Fruit fly (Drosophila melanogaster) whole organism, adult: Measurements from ENCODE around the gene MSBP.

ENCODE experiments used
- CG11617 ChIP-seq: fragments of 200-800 bp; sonication (Bioruptor generic); optimal IDR thresholded peaks from 2 replicates; lab custom pipeline; 2017; ENCODE audit warnings: mild to moderate bottlenecking, missing biosample characterization, missing genetic modification reagents, missing genetic modification characterization
- CG1620 ChIP-seq: fragments of 200-800 bp; sonication (Bioruptor generic); optimal IDR thresholded peaks from 2 replicates; lab custom pipeline; 2016; ENCODE audit warnings: missing biosample characterization, missing genetic modification characterization
- CG7045 ChIP-seq: fragments of 200-800 bp; sonication (Bioruptor generic); optimal IDR thresholded peaks from 2 replicates; lab custom pipeline; 2017; ENCODE audit warnings: missing biosample characterization, mild to moderate bottlenecking, missing genetic modification characterization
- CG7101 ChIP-seq: fragments of 200-800 bp; sonication (Bioruptor generic); optimal IDR thresholded peaks from 2 replicates; lab custom pipeline; 2018; ENCODE audit warnings: missing biosample characterization, mild to moderate bottlenecking, missing genetic modification characterization, moderate library complexity
- Crg-1 ChIP-seq: fragments of 200-800 bp; sonication (Bioruptor generic); optimal IDR thresholded peaks from 2 replicates; lab custom pipeline; 2016; ENCODE audit warnings: missing biosample characterization, missing genetic modification characterization
- pad ChIP-seq: fragments of 200-800 bp; sonication (Bioruptor generic); optimal IDR thresholded peaks from 3 replicates; lab custom pipeline; 2017; ENCODE audit warnings: missing biosample characterization, missing genetic modification characterization, mild to moderate bottlenecking, moderate library complexity, missing genetic modification reagents
- toe ChIP-seq: fragments of 200-800 bp; sonication (Bioruptor generic); optimal IDR thresholded peaks from 2 replicates; lab custom pipeline; 2016; ENCODE audit warnings: missing biosample characterization, missing genetic modification characterization

DNA sequence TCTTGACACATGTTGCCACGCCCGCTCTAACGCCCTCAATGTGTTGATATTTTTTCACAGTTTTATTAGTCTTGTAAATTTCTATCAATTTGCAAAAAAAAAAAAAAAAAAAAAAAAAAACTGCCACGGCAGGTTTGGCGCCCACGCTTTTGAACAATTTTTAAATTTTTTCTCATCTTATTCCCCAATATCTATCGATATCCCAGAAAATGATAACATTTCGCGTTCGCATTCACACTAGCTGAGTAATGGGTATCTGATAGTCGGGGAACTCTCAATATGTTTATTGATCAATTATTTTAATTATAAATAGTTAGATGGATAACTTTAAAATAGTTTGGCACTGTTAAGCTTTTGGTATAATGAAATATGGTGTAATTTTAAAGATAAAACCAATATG is 48.6 kb downstream of the MSBP start:
- TF ChIP-seq CG7045 (no peak), Crg-1 (no peak), CG11617 (GFP tag; lab: Kevin White, UChicago) (no peak), CG1620 (no peak), toe (no peak), pad (GFP tag; lab: Kevin White, UChicago) (no peak), CG7101 (tag; lab: Kevin White, UChicago) (no peak)
